Worm (Caenorhabditis elegans) whole organism, L4 larva: ENCODE data around the gene C16C10.4.
A peak's percentile ranks its signal among the peaks of the same experiment; 100 is the strongest.

ENCODE experiments used
- F37D6.2 ChIP-seq: sonication (generic microtip); optimal IDR thresholded peaks from 2 replicates; lab custom pipeline; 2016; ENCODE audit warnings: mild to moderate bottlenecking, missing genetic modification characterization, missing compliant biosample characterization
- F44E2.7 ChIP-seq: fragments of 200-800 bp; sonication (Bioruptor generic); IDR thresholded peaks from 2 replicates; pipeline ENCODE4 v2.1.2; 2022; ENCODE audit warnings: missing genetic modification characterization, missing compliant biosample characterization
- R02D3.7 ChIP-seq: fragments of 150-350 bp; sonication (generic microtip); optimal IDR thresholded peaks from 3 replicates; lab custom pipeline; 2014; ENCODE audit warnings: missing biosample characterization, missing genetic modification characterization
- T20F7.1 ChIP-seq: fragments of 200-800 bp; sonication (Bioruptor generic); optimal IDR thresholded peaks from 2 replicates; lab custom pipeline; 2018; ENCODE audit warnings: mild to moderate bottlenecking, missing genetic modification characterization, missing compliant biosample characterization
- Y105C5A.15 ChIP-seq: fragments of 200-800 bp; sonication (Bioruptor generic); IDR thresholded peaks from 2 replicates; pipeline ENCODE4 v1.3.6; 2022; ENCODE audit warnings: missing genetic modification characterization, missing compliant biosample characterization
- Y75B8A.6 ChIP-seq: fragments of 200-800 bp; sonication (Bioruptor generic); IDR thresholded peaks from 2 replicates; pipeline ENCODE4 v1.3.6; 2022; ENCODE audit warnings: missing genetic modification reagents, missing genetic modification characterization, missing compliant biosample characterization
- aly-2 ChIP-seq: sonication (generic microtip); optimal IDR thresholded peaks from 2 replicates; lab custom pipeline; 2018; ENCODE audit warnings: missing biosample characterization, missing genetic modification characterization
- ceh-20 ChIP-seq: fragments of 200-800 bp; sonication (Bioruptor generic); IDR thresholded peaks from 2 replicates; pipeline ENCODE4 v1.3.6; 2022; ENCODE audit warnings: missing genetic modification reagents, missing genetic modification characterization, missing compliant biosample characterization
- ceh-32 ChIP-seq: sonication (generic microtip); optimal IDR thresholded peaks from 2 replicates; lab custom pipeline; 2016; ENCODE audit warnings: mild to moderate bottlenecking, missing genetic modification characterization, missing compliant biosample characterization; ENCODE audit not compliant: poor library complexity
- ceh-44 ChIP-seq: fragments of 200-800 bp; sonication (Bioruptor generic); IDR thresholded peaks from 2 replicates; pipeline ENCODE4 v1.3.6; 2022; ENCODE audit warnings: missing genetic modification reagents, missing genetic modification characterization, missing compliant biosample characterization
- ceh-82 ChIP-seq: sonication (generic microtip); optimal IDR thresholded peaks from 2 replicates; lab custom pipeline; 2017; ENCODE audit warnings: missing biosample characterization, missing genetic modification characterization
- ctbp-1 ChIP-seq: fragments of 200-800 bp; sonication (Bioruptor generic); IDR thresholded peaks from 2 replicates; pipeline ENCODE4 v1.3.6; 2022; ENCODE audit warnings: missing genetic modification reagents, missing genetic modification characterization, missing compliant biosample characterization
- daf-16 ChIP-seq, 3 experiments: sonication (generic microtip); optimal IDR thresholded peaks; 2 replicates each; lab custom pipeline; 2016 to 2017; ENCODE audit warnings: missing genetic modification characterization in 3 of 3, missing genetic modification reagents in 3 of 3, mild to moderate bottlenecking in 2 of 3, missing compliant biosample characterization in 2 of 3, missing biosample characterization in 1 of 3, moderate library complexity in 1 of 3
- daf-19 ChIP-seq: fragments of 200-800 bp; sonication (Bioruptor generic); conservative IDR thresholded peaks from 2 replicates; pipeline ENCODE4 v1.3.6; 2022; ENCODE audit warnings: missing genetic modification characterization, missing compliant biosample characterization
- dpl-1 ChIP-seq: fragments of 150-350 bp; optimal IDR thresholded peaks from 2 replicates; lab custom pipeline; 2014; ENCODE audit warnings: missing biosample characterization, missing genetic modification reagents, missing genetic modification characterization
- dve-1 ChIP-seq: sonication (generic microtip); optimal IDR thresholded peaks from 2 replicates; lab custom pipeline; 2017; ENCODE audit warnings: antibody characterized with exemption, mild to moderate bottlenecking, missing genetic modification characterization, missing compliant biosample characterization; ENCODE audit not compliant: insufficient read depth
- egl-27 ChIP-seq: sonication (generic microtip); optimal IDR thresholded peaks from 3 replicates; lab custom pipeline; 2017; ENCODE audit warnings: missing biosample characterization, missing genetic modification reagents, missing genetic modification characterization
- hif-1 ChIP-seq, 2 experiments: sonication (generic microtip); optimal IDR thresholded peaks; 2 replicates each; lab custom pipeline; 2016 to 2017; ENCODE audit warnings: missing compliant biosample characterization in 2 of 2, missing genetic modification characterization in 2 of 2, missing genetic modification reagents in 2 of 2, missing genotype in 2 of 2, mild to moderate bottlenecking in 1 of 2
- hlh-11 ChIP-seq: fragments of 200-800 bp; sonication (Bioruptor generic); optimal IDR thresholded peaks from 2 replicates; lab custom pipeline; 2018; ENCODE audit warnings: mild to moderate bottlenecking, missing genetic modification characterization, missing compliant biosample characterization
- lin-13 ChIP-seq: fragments of 150-350 bp; optimal IDR thresholded peaks from 2 replicates; lab custom pipeline; 2014; ENCODE audit warnings: missing biosample characterization, missing genetic modification reagents, missing genetic modification characterization
- lin-29 ChIP-seq: fragments of 200-800 bp; sonication (Bioruptor generic); IDR thresholded peaks from 2 replicates; pipeline ENCODE4 v1.3.6; 2022; ENCODE audit warnings: missing genetic modification reagents, missing genetic modification characterization, missing compliant biosample characterization
- lin-38 ChIP-seq: fragments of 200-800 bp; sonication (Bioruptor generic); IDR thresholded peaks from 2 replicates; pipeline ENCODE4 v1.3.6; 2022; ENCODE audit warnings: missing genetic modification reagents, missing genetic modification characterization, missing compliant biosample characterization
- lsy-2 ChIP-seq, 2 experiments: fragments of 150-350 bp in 1 of 2; sonication (generic microtip) in 1 of 2; optimal IDR thresholded peaks; 2 replicates each; lab custom pipeline; 2014 to 2017; ENCODE audit warnings: missing biosample characterization in 2 of 2, missing genetic modification characterization in 2 of 2
- madf-9 ChIP-seq: fragments of 200-800 bp; sonication (Bioruptor generic); conservative IDR thresholded peaks from 2 replicates; pipeline ENCODE4 v1.3.6; 2022; ENCODE audit warnings: missing genetic modification reagents, missing genetic modification characterization, missing compliant biosample characterization
- mdl-1 ChIP-seq, 2 experiments: fragments of 150-350 bp in 1 of 2; sonication (generic microtip) in 1 of 2; optimal IDR thresholded peaks; 2 replicates each; lab custom pipeline; 2014 to 2017; ENCODE audit warnings: missing biosample characterization in 2 of 2, missing genetic modification characterization in 2 of 2
- mep-1 ChIP-seq: fragments of 150-350 bp; sonication (generic microtip); optimal IDR thresholded peaks from 3 replicates; lab custom pipeline; 2014; ENCODE audit warnings: missing biosample characterization, missing genetic modification characterization
- mes-2 ChIP-seq: sonication (generic microtip); optimal IDR thresholded peaks from 2 replicates; lab custom pipeline; 2016; ENCODE audit warnings: missing genotype, mild to moderate bottlenecking, missing genetic modification characterization, missing compliant biosample characterization; ENCODE audit not compliant: poor library complexity, severe bottlenecking
- mxl-2 ChIP-seq: fragments of 200-800 bp; sonication (Bioruptor generic); conservative IDR thresholded peaks from 2 replicates; pipeline ENCODE4 v1.3.6; 2022; ENCODE audit warnings: missing genetic modification reagents, missing genetic modification characterization, missing compliant biosample characterization
- mxl-3 ChIP-seq: fragments of 200-800 bp; sonication (Bioruptor generic); optimal IDR thresholded peaks from 2 replicates; lab custom pipeline; 2018; ENCODE audit warnings: mild to moderate bottlenecking, missing genetic modification characterization, missing compliant biosample characterization
- nhr-102 ChIP-seq: sonication (generic microtip); optimal IDR thresholded peaks from 2 replicates; lab custom pipeline; 2016; ENCODE audit warnings: mild to moderate bottlenecking, missing genetic modification characterization, moderate library complexity, missing compliant biosample characterization
- nhr-25 ChIP-seq: sonication (generic microtip); optimal IDR thresholded peaks from 2 replicates; lab custom pipeline; 2017; ENCODE audit warnings: missing genetic modification characterization, mild to moderate bottlenecking, missing compliant biosample characterization, antibody characterized with exemption, moderate library complexity, borderline replicate concordance; ENCODE audit not compliant: insufficient read depth
- nhr-28 ChIP-seq: fragments of 150-350 bp; optimal IDR thresholded peaks from 2 replicates; lab custom pipeline; 2014; ENCODE audit warnings: missing biosample characterization, missing genetic modification characterization
- nhr-48 ChIP-seq: sonication (generic microtip); optimal IDR thresholded peaks from 2 replicates; lab custom pipeline; 2016; ENCODE audit warnings: mild to moderate bottlenecking, missing genetic modification characterization, missing compliant biosample characterization
- nhr-6 ChIP-seq: fragments of 150-350 bp; optimal IDR thresholded peaks from 2 replicates; lab custom pipeline; 2014; ENCODE audit warnings: missing biosample characterization, missing genetic modification characterization
- nhr-76 ChIP-seq: fragments of 150-350 bp; optimal IDR thresholded peaks from 2 replicates; lab custom pipeline; 2014; ENCODE audit warnings: missing biosample characterization, missing genetic modification characterization
- pha-4 ChIP-seq, 2 experiments: fragments of 150-350 bp in 1 of 2; fragments of 200-800 bp in 1 of 2; sonication (Bioruptor generic) in 1 of 2; IDR thresholded peaks in 1 of 2; optimal IDR thresholded peaks in 1 of 2; 2 replicates each; pipeline versions ENCODE4 v1.3.6 to Lab custom; 2014 to 2022; ENCODE audit warnings: missing genetic modification characterization in 2 of 2, missing genetic modification reagents in 2 of 2, missing biosample characterization in 1 of 2, missing compliant biosample characterization in 1 of 2
- php-3 ChIP-seq: fragments of 200-800 bp; sonication (Bioruptor generic); IDR thresholded peaks from 2 replicates; pipeline ENCODE4 v1.3.6; 2022; ENCODE audit warnings: missing genetic modification reagents, missing genetic modification characterization, missing compliant biosample characterization
- pqm-1 ChIP-seq: sonication (generic microtip); optimal IDR thresholded peaks from 2 replicates; lab custom pipeline; 2017; ENCODE audit warnings: missing biosample characterization, missing genetic modification characterization
- spr-1 ChIP-seq: sonication (generic microtip); optimal IDR thresholded peaks from 2 replicates; lab custom pipeline; 2016; ENCODE audit warnings: mild to moderate bottlenecking, missing genetic modification characterization, missing compliant biosample characterization
- spr-3 ChIP-seq: fragments of 200-800 bp; sonication (Bioruptor generic); optimal IDR thresholded peaks from 2 replicates; lab custom pipeline; 2018; ENCODE audit warnings: mild to moderate bottlenecking, missing genetic modification characterization, missing compliant biosample characterization
- zag-1 ChIP-seq: fragments of 150-350 bp; optimal IDR thresholded peaks from 2 replicates; lab custom pipeline; 2014; ENCODE audit warnings: missing biosample characterization, missing genetic modification characterization
- zip-2 ChIP-seq: fragments of 150-350 bp; optimal IDR thresholded peaks from 2 replicates; lab custom pipeline; 2014; ENCODE audit warnings: missing biosample characterization, missing genetic modification characterization
- ztf-7 ChIP-seq: fragments of 150-350 bp; optimal IDR thresholded peaks from 2 replicates; lab custom pipeline; 2014; ENCODE audit warnings: missing biosample characterization, missing genetic modification characterization

C16C10.4 gene

DNA sequence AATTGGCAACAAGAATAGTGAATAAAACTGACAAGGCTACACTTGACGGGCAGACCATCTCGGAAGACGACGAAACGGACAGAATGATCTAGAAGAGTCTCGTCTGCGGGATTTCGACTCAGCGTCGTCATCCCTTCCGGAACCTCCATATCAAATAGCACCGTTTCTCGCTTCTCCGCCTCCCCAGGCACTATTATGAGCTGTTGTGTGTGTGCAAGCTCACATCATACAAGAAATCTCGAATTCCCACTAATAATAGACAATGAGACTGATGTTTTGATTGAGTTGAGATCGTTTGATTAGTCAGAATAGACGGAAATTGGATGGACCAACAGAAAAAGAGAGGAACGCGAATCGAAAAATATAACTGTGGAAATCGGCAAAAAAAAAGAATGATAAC is 19.1 kb downstream of the C16C10.4 start, which contains the start of gene spp-28:
TSS of gene spp-28 (minus strand) at position 101 of the 400 bp plus-strand sequence.
- TF ChIP-seq lin-38 (GFP tag; lab: Robert Waterston, UW) (no peak), hlh-11 (no peak), ceh-82 (tag; lab: Kevin White, UChicago) (no peak), Y75B8A.6 (no peak), ceh-44 (no peak), Y105C5A.15 (GFP tag; lab: Robert Waterston, UW) (no peak), madf-9 (GFP tag; lab: Robert Waterston, UW) (no peak), lsy-2 (tag; optimal IDR thresholded peaks at IDR 0.05; lab: Kevin White, UChicago) (no peak), nhr-48 (tag; lab: Kevin White, UChicago) (no peak), lin-29 (no peak), nhr-76 (tag; lab: Kevin White, UChicago) (no peak), egl-27 (no peak)

DNA sequence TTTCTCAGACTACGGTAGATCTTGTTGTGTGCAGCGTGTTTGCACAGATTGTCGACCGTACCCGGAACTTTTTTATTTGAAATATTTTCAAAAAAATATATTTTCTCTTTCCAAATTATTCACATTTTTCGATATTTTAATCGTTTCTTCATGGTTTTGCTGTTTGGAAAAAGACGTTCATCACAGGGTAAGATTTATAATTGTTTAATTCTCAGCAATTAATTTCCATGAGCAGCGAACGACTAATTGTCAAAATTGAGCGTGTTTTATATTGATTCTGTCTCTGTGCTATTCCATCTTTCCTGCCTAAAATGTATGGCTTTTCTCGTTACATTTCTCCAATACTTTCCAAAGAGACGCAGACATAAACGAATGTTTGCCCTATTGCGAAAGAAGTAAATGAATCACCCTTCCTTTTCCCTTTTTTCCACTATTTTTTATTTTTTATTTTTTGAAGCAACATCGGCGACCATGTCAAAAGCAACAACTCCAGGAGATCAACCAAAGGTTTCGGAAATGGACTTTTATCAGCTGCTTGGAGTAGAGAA is 20.0 kb downstream of the C16C10.4 start, which contains the start of gene dnj-16:
TSS of gene dnj-16 (plus strand) at position 51 of the 548 bp plus-strand sequence.
- TF ChIP-seq madf-9 (GFP tag; lab: Robert Waterston, UW) (0 out of 2 replicates have a peak, but pooled peaks have one; percentile 24), ctbp-1 (GFP tag; lab: Robert Waterston, UW) (no peak), daf-16 (GFP tag; optimal IDR thresholded peaks at IDR 0.05; lab: Kevin White, UChicago) (no peak), daf-16 (tag; optimal IDR thresholded peaks at IDR 0.05; lab: Kevin White, UChicago) (peak; percentile 17), dve-1 (tag; lab: Kevin White, UChicago) (peak; percentile 60), hlh-11 (peak; percentile 34), pha-4 (GFP tag; IDR thresholded peaks at IDR 0.05; lab: Robert Waterston, UW) (no peak), pha-4 (tag; optimal IDR thresholded peaks at IDR 0.05; lab: Kevin White, UChicago) (peak; percentile 49), lin-13 (GFP tag; lab: Kevin White, UChicago) (peak; percentile 10), dpl-1 (GFP tag; lab: Kevin White, UChicago) (peak; percentile 1), nhr-28 (tag; lab: Kevin White, UChicago) (peak; percentile 34), nhr-6 (tag; lab: Kevin White, UChicago) (peak; percentile 79), ceh-20 (GFP tag; lab: Robert Waterston, UW) (no peak), pqm-1 (tag; lab: Kevin White, UChicago) (peak; percentile 36), lin-38 (GFP tag; lab: Robert Waterston, UW) (no peak), F37D6.2 (tag; lab: Kevin White, UChicago) (no peak), mep-1 (peak; percentile 49), mxl-2 (GFP tag; lab: Robert Waterston, UW) (no peak), hif-1 (tag; optimal IDR thresholded peaks at IDR 0.05; lab: Kevin White, UChicago) (no peak), mes-2 (peak; percentile 68), mdl-1 (tag; optimal IDR thresholded peaks at IDR 0.05; lab: Kevin White, UChicago) (peak in 1 of 2 experiments; percentile 2), php-3 (GFP tag; lab: Robert Waterston, UW) (no peak), lsy-2 (tag; optimal IDR thresholded peaks at IDR 0.05; lab: Kevin White, UChicago) (peak in 1 of 2 experiments; percentile 71), T20F7.1 (GFP tag; lab: Kevin White, UChicago) (peak; percentile 3)

DNA sequence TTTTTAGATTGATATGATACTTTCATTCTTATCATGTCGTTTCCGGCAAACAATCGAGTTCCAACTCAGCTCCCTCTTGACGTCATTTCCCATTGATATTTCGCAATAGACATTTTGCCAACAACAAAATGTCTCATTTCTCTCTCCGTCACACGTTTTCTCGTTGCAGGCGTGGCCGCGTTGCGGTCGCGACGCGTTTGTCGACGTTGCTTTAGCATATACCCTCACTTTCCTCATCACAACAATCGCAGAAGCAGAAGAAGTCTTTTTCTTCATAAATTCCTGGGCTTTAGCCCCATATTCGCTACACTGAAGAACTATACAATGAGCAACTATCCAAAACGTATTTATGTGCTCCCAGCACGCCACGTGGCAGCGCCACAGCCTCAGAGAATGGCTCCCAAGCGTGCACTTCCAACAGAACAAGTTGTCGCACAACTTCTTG is 22.5 kb downstream of the C16C10.4 start, which contains the start of gene xbp-1:
TSS of gene xbp-1 (plus strand) at position 151 of the 445 bp plus-strand sequence.
- TF ChIP-seq nhr-25 (tag; lab: Kevin White, UChicago) (peak; percentile 78), daf-16 (GFP tag; optimal IDR thresholded peaks at IDR 0.05; lab: Kevin White, UChicago) (peak; percentile 15 to 92), daf-16 (tag; optimal IDR thresholded peaks at IDR 0.05; lab: Kevin White, UChicago) (peak; percentile 99), nhr-28 (tag; lab: Kevin White, UChicago) (peak; percentile 92), ceh-20 (GFP tag; lab: Robert Waterston, UW) (peak; percentile 77), zip-2 (tag; lab: Kevin White, UChicago) (peak; percentile 78), lin-38 (GFP tag; lab: Robert Waterston, UW) (peak; percentile 71), mxl-3 (GFP tag; lab: Kevin White, UChicago) (peak; percentile 97), spr-1 (tag; lab: Kevin White, UChicago) (peak; percentile 30), ceh-44 (no peak), nhr-6 (tag; lab: Kevin White, UChicago) (peak; percentile 89), F37D6.2 (tag; lab: Kevin White, UChicago) (peak; percentile 64), aly-2 (tag; lab: Kevin White, UChicago) (no peak), F44E2.7 (no peak), lin-29 (no peak), daf-19 (GFP tag; lab: Robert Waterston, UW) (peak; percentile 45; the same call in 1 of the 2 replicates), zag-1 (tag; lab: Kevin White, UChicago) (no peak), nhr-102 (tag; lab: Kevin White, UChicago) (peak; percentile 68), ceh-32 (no peak), ztf-7 (tag; lab: Kevin White, UChicago) (peak; percentile 74), mxl-2 (GFP tag; lab: Robert Waterston, UW) (0 out of 2 replicates have a peak, but pooled peaks have one; percentile 17), R02D3.7 (tag; lab: Kevin White, UChicago) (no peak), spr-3 (GFP tag; lab: Kevin White, UChicago) (peak; percentile 23)
